Fruit fly (Drosophila melanogaster): ENCODE measurements around the gene Uch.

The Uch gene

dm6 chr2L:2198613-2199432 is 15.2 kb downstream of the Uch start (continued):
- peak; percentile 71 for TF ChIP-seq CG34376 (GFP tag; optimal IDR thresholded peaks at IDR 0.05)
- TF ChIP-seq gro (GFP tag; optimal IDR thresholded peaks at IDR 0.05): peak; percentile 80
- peak; percentile 84 for TF ChIP-seq CG2202 (tag; optimal IDR thresholded peaks at IDR 0.05)
- TF ChIP-seq Fer2 (tag; optimal IDR thresholded peaks at IDR 0.05): peak; percentile 11
- TF ChIP-seq CG10462 (GFP tag; optimal IDR thresholded peaks at IDR 0.05): peak; percentile 78
- TF ChIP-seq danr (GFP tag; IDR thresholded peaks at IDR 0.05): no peak
- no peak for TF ChIP-seq Dp (GFP tag; optimal IDR thresholded peaks at IDR 0.05)
- peak; percentile 87 for TF ChIP-seq Chrac-16 (GFP tag; optimal IDR thresholded peaks at IDR 0.05)
- peak; percentile 93 for TF ChIP-seq Hey (tag; optimal IDR thresholded peaks at IDR 0.05)
- peak; percentile 95 for TF ChIP-seq Nf-YC (tag; optimal IDR thresholded peaks at IDR 0.05)
- TF ChIP-seq CG6254 (GFP tag; optimal IDR thresholded peaks at IDR 0.05): peak; percentile 76
- TF ChIP-seq ci (GFP tag; IDR thresholded peaks at IDR 0.05): no peak
- TF ChIP-seq Bgb (GFP tag; IDR thresholded peaks at IDR 0.05; ENCODE audit: partially characterized antibody): no peak
- TF ChIP-seq slp2 (GFP tag; optimal IDR thresholded peaks at IDR 0.05): peak; percentile 78
- TF ChIP-seq stc (GFP tag; IDR thresholded peaks at IDR 0.05): no peak
- peak; percentile 82 for TF ChIP-seq HHEX (GFP tag; optimal IDR thresholded peaks at IDR 0.05)
- TF ChIP-seq zen2 (GFP tag; IDR thresholded peaks at IDR 0.05; ENCODE audit: partially characterized antibody): no peak
- peak; percentile 94 for TF ChIP-seq CG9437 (GFP tag; optimal IDR thresholded peaks at IDR 0.05)
- TF ChIP-seq lilli (GFP tag; optimal IDR thresholded peaks at IDR 0.05): peak; percentile 87
- TF ChIP-seq Sin3A (optimal IDR thresholded peaks at IDR 0.05): no peak
- TF ChIP-seq Jarid2 (GFP tag; optimal IDR thresholded peaks at IDR 0.05): peak; percentile 31
- peak; percentile 78 for TF ChIP-seq tup (GFP tag; optimal IDR thresholded peaks at IDR 0.05)
- peak; percentile 63 for TF ChIP-seq da (GFP tag; optimal IDR thresholded peaks at IDR 0.05)
- peak; percentile 81 for TF ChIP-seq nom (GFP tag; optimal IDR thresholded peaks at IDR 0.05)
- no peak for TF ChIP-seq CG9215 (GFP tag; IDR thresholded peaks at IDR 0.05)
- no peak for TF ChIP-seq HLH3B (GFP tag; IDR thresholded peaks at IDR 0.05)
- no peak for TF ChIP-seq CG43689 (GFP tag; IDR thresholded peaks at IDR 0.05)
- peak; percentile 86 for TF ChIP-seq CG7556 (GFP tag; optimal IDR thresholded peaks at IDR 0.05)
- TF ChIP-seq CG15696 (tag; optimal IDR thresholded peaks at IDR 0.05): peak; percentile 25
- TF ChIP-seq slou (GFP tag; optimal IDR thresholded peaks at IDR 0.05): no peak
- TF ChIP-seq CG1792 (GFP tag; optimal IDR thresholded peaks at IDR 0.05): peak; percentile 90
- no peak for TF ChIP-seq tll (GFP tag; optimal IDR thresholded peaks at IDR 0.05)
- no peak for TF ChIP-seq dati (GFP tag; IDR thresholded peaks at IDR 0.05)
- TF ChIP-seq Max (GFP tag; optimal IDR thresholded peaks at IDR 0.05): peak; percentile 89
- TF ChIP-seq CG10979 (tag; optimal IDR thresholded peaks at IDR 0.05): peak; percentile 90
- peak; percentile 84 for TF ChIP-seq CG17829 (tag; optimal IDR thresholded peaks at IDR 0.05)
- TF ChIP-seq az2 (GFP tag; optimal IDR thresholded peaks at IDR 0.05): peak; percentile 87
- no peak for TF ChIP-seq ash1 (GFP tag; optimal IDR thresholded peaks at IDR 0.05)
- no peak for TF ChIP-seq CG14965 (GFP tag; optimal IDR thresholded peaks at IDR 0.05; ENCODE audit: borderline replicate concordance)
- TF ChIP-seq Ets97D (GFP tag; optimal IDR thresholded peaks at IDR 0.05): peak; percentile 70
- peak; percentile 82 for TF ChIP-seq Fer1 (GFP tag; optimal IDR thresholded peaks at IDR 0.05)
- TF ChIP-seq CG8290 (GFP tag; optimal IDR thresholded peaks at IDR 0.05): peak; percentile 45
- TF ChIP-seq CG8290 (tag; optimal IDR thresholded peaks at IDR 0.05): peak; percentile 4 to 88
- peak; percentile 12 for TF ChIP-seq CG10431 (GFP tag; optimal IDR thresholded peaks at IDR 0.05)
- peak; percentile 91 to 98 for TF ChIP-seq Pdp1 (GFP tag; optimal IDR thresholded peaks at IDR 0.05)
- no peak for TF ChIP-seq aop (GFP tag; IDR thresholded peaks at IDR 0.05)
- peak; percentile 57 for TF ChIP-seq cg (GFP tag; optimal IDR thresholded peaks at IDR 0.05)
- TF ChIP-seq Abd-B (GFP tag; optimal IDR thresholded peaks at IDR 0.05): peak; percentile 80
- peak; percentile 65 for TF ChIP-seq HLHmδ (GFP tag; optimal IDR thresholded peaks at IDR 0.05)
